Fruit fly (Drosophila melanogaster) whole organism, adult: Measurements from ENCODE around the gene noc.

Experiments
- CG11617 ChIP-seq: fragments of 200-800 bp; sonication (Bioruptor generic); optimal IDR thresholded peaks from 2 replicates; lab custom pipeline; 2017; ENCODE audit warnings: mild to moderate bottlenecking, missing biosample characterization, missing genetic modification reagents, missing genetic modification characterization
- CG12768 ChIP-seq: fragments of 200-800 bp; sonication (Bioruptor generic); optimal IDR thresholded peaks from 2 replicates; lab custom pipeline; 2017; ENCODE audit warnings: missing biosample characterization, missing genetic modification characterization, mild to moderate bottlenecking, moderate library complexity, missing genetic modification reagents
- CG14711 ChIP-seq: fragments of 200-800 bp; sonication (Bioruptor generic); optimal IDR thresholded peaks from 2 replicates; lab custom pipeline; 2018; ENCODE audit warnings: missing biosample characterization, mild to moderate bottlenecking, missing genetic modification characterization, moderate library complexity
- CG1620 ChIP-seq: fragments of 200-800 bp; sonication (Bioruptor generic); optimal IDR thresholded peaks from 2 replicates; lab custom pipeline; 2016; ENCODE audit warnings: missing biosample characterization, missing genetic modification characterization
- CG33017 ChIP-seq: fragments of 200-800 bp; sonication (Bioruptor generic); optimal IDR thresholded peaks from 2 replicates; lab custom pipeline; 2018; ENCODE audit warnings: missing biosample characterization, mild to moderate bottlenecking, missing genetic modification characterization, moderate library complexity
- CG5204 ChIP-seq: fragments of 200-800 bp; sonication (Bioruptor generic); optimal IDR thresholded peaks from 2 replicates; lab custom pipeline; 2016; ENCODE audit warnings: missing biosample characterization, missing genetic modification characterization
- CG7045 ChIP-seq: fragments of 200-800 bp; sonication (Bioruptor generic); optimal IDR thresholded peaks from 2 replicates; lab custom pipeline; 2017; ENCODE audit warnings: missing biosample characterization, mild to moderate bottlenecking, missing genetic modification characterization
- CG7101 ChIP-seq: fragments of 200-800 bp; sonication (Bioruptor generic); optimal IDR thresholded peaks from 2 replicates; lab custom pipeline; 2018; ENCODE audit warnings: missing biosample characterization, mild to moderate bottlenecking, missing genetic modification characterization, moderate library complexity
- Clk ChIP-seq: fragments of 200-800 bp; sonication (Bioruptor generic); optimal IDR thresholded peaks from 2 replicates; lab custom pipeline; 2017; ENCODE audit warnings: missing biosample characterization, missing genetic modification characterization
- Crg-1 ChIP-seq: fragments of 200-800 bp; sonication (Bioruptor generic); optimal IDR thresholded peaks from 2 replicates; lab custom pipeline; 2016; ENCODE audit warnings: missing biosample characterization, missing genetic modification characterization
- Hr96 ChIP-seq: fragments of 200-800 bp; sonication (Bioruptor generic); optimal IDR thresholded peaks from 2 replicates; lab custom pipeline; 2016; ENCODE audit warnings: missing biosample characterization, missing genetic modification characterization
- Mnt ChIP-seq: fragments of 200-800 bp; sonication (Bioruptor generic); optimal IDR thresholded peaks from 2 replicates; lab custom pipeline; 2016; ENCODE audit warnings: missing biosample characterization, mild to moderate bottlenecking, missing genetic modification characterization
- bab1 ChIP-seq: fragments of 200-800 bp; sonication (Bioruptor generic); optimal IDR thresholded peaks from 3 replicates; lab custom pipeline; 2019; ENCODE audit warnings: missing biosample characterization, mild to moderate bottlenecking, missing genetic modification characterization, moderate library complexity
- cic ChIP-seq: fragments of 200-800 bp; sonication (Bioruptor generic); optimal IDR thresholded peaks from 2 replicates; lab custom pipeline; 2017; ENCODE audit warnings: missing biosample characterization, mild to moderate bottlenecking, missing genetic modification characterization, moderate library complexity
- cnc ChIP-seq, 2 experiments: fragments of >200 bp; optimal IDR thresholded peaks; 2 replicates each; lab custom pipeline; 2017
- kay ChIP-seq: fragments of 200-800 bp; sonication (Bioruptor generic); peaks from one replicate; lab custom pipeline; 2016; ENCODE audit warnings: missing biosample characterization, missing genetic modification characterization, borderline replicate concordance
- ovo ChIP-seq: fragments of 200-800 bp; sonication (Bioruptor generic); optimal IDR thresholded peaks from 2 replicates; lab custom pipeline; 2016; ENCODE audit warnings: missing biosample characterization, missing genetic modification characterization
- pad ChIP-seq: fragments of 200-800 bp; sonication (Bioruptor generic); optimal IDR thresholded peaks from 3 replicates; lab custom pipeline; 2017; ENCODE audit warnings: missing biosample characterization, missing genetic modification characterization, mild to moderate bottlenecking, moderate library complexity, missing genetic modification reagents
- tj ChIP-seq: fragments of 200-800 bp; sonication (Bioruptor generic); optimal IDR thresholded peaks from 3 replicates; lab custom pipeline; 2017; ENCODE audit warnings: missing biosample characterization, mild to moderate bottlenecking, missing genetic modification characterization, moderate library complexity
- toe ChIP-seq: fragments of 200-800 bp; sonication (Bioruptor generic); optimal IDR thresholded peaks from 2 replicates; lab custom pipeline; 2016; ENCODE audit warnings: missing biosample characterization, missing genetic modification characterization

The noc gene

dm6 chr2L:14469728-14470127, 20.9 kb upstream of the noc start:
- TF ChIP-seq toe (GFP tag; lab: Kevin White, UChicago) (no peak), CG5204 (no peak), cic (no peak)

DNA sequence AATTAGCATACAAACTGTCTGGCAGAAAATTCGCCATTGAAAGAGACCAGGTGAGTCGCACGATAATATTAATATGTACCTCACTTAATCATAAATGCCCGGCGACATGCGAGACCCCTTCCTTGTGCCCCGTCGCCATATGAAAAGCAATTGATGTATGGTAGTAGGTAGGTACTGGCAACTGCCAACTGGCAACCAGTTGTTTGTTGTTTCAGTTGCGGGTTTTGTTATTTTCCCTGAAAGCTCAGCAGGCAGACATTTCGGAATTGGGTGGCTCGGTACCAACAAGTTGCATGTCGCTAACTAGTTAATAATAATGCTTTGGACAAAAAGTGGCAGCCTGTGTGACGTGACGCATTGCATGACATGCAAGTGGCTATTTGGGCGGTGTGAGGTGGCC, 16.3 kb upstream of the noc start:
- TF ChIP-seq CG11617 (no peak), toe (GFP tag; lab: Kevin White, UChicago) (no peak), bab1 (GFP tag; lab: Kevin White, UChicago) (no peak)

DNA sequence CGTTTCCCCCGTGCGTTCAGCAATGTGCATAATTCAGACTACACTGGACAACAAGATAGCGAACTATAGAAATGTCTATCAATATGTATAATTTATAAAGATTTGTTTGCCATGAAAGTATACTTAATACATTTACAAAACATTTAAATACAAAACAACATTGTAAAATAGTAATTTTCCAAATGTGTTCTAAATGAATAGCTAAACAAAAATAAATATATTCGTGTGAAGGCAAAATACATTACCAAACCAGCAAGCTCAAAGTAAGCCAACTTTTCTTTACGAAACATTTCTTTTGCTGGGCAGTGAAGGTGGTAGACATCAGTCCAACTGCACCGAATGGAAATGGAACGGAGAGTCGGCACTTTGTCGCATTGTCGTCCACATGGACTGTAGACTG, 15.7 kb upstream of the noc start:
- TF ChIP-seq Crg-1 (no peak), ovo (GFP tag; lab: Kevin White, UChicago) (no peak), cnc (optimal IDR thresholded peaks at IDR 0.05; lab: Kevin White, UChicago) (no peak), CG11617 (no peak), pad (GFP tag; lab: Kevin White, UChicago) (no peak), CG12768 (GFP tag; lab: Kevin White, UChicago) (no peak), CG14711 (tag; lab: Kevin White, UChicago) (peak; percentile 21), kay (GFP tag; lab: Kevin White, UChicago) (peak; percentile 24), toe (GFP tag; lab: Kevin White, UChicago) (no peak), CG5204 (peak; percentile 4), bab1 (GFP tag; lab: Kevin White, UChicago) (no peak), CG1620 (no peak), CG33017 (peak; percentile 31), Hr96 (GFP tag; lab: Kevin White, UChicago) (no peak), Clk (GFP tag; lab: Kevin White, UChicago) (no peak), tj (GFP tag; lab: Kevin White, UChicago) (no peak)

DNA sequence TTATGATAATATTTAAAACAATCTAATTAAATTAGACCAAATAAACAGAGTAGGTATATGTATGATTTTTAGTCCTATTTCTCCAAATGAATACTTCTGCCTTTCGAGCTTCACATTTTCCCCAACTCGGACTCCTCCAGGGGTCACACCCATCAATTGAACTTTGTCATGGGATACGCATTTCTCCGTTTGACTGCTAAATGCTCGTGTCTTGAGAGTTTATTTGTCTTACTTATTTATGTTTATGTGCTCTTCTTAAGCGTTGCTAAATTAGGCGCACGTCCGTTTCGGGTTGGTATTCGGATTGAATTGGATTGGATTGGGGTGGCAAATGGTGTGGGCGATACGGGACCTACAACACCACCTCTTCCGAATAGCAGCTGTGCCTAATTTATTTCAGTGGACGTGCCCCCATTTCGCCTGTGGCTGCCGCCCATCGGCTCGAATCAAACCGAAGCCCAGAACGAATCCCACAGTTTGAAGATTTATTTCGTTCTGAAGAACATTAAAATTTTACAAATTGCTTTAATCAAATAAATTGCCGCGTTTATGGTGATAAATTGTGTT, 14.1 kb upstream of the noc start:
- TF ChIP-seq Mnt (GFP tag; lab: Kevin White, UChicago) = no peak

dm6 chr2L:14477464-14478239, 13.0 kb upstream of the noc start:
- no peak for TF ChIP-seq CG7101 (tag; lab: Kevin White, UChicago)
- no peak for TF ChIP-seq CG1620
- TF ChIP-seq Crg-1 = no peak
- TF ChIP-seq CG14711 (tag; lab: Kevin White, UChicago) = no peak
- no peak for TF ChIP-seq CG11617
- TF ChIP-seq bab1 (GFP tag; lab: Kevin White, UChicago) = no peak
- TF ChIP-seq CG5204 = no peak

DNA sequence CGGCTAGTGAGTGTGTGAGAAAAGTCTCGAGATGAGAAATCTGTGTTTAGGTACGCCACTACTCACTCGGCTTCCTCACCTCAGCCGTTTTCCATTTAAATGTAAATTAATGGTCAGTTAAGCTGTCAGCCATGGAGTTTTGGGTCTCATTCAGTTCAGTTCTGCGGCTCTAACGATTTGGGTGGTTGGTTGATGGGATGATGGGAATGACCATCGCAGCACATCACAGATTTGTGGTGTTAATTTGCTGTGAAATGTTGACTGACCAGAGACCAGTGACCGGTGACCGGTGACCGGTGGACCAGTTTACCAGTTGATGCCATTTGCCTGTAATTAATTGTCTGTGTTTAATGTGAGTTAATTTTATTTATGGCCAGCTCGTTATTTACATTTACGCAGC, 11.8 kb upstream of the noc start:
- TF ChIP-seq CG5204 = no peak
- TF ChIP-seq Clk (GFP tag; lab: Kevin White, UChicago) = no peak
- TF ChIP-seq pad (GFP tag; lab: Kevin White, UChicago) = no peak
- TF ChIP-seq cnc (optimal IDR thresholded peaks at IDR 0.05; lab: Kevin White, UChicago) = no peak
- TF ChIP-seq CG7101 (tag; lab: Kevin White, UChicago) = no peak
- TF ChIP-seq toe (GFP tag; lab: Kevin White, UChicago) = no peak
- no peak for TF ChIP-seq CG1620
- no peak for TF ChIP-seq CG11617
- no peak for TF ChIP-seq kay (GFP tag; lab: Kevin White, UChicago)
- TF ChIP-seq Hr96 (GFP tag; lab: Kevin White, UChicago) = no peak
- TF ChIP-seq cic = no peak
- no peak for TF ChIP-seq Mnt (GFP tag; lab: Kevin White, UChicago)
- no peak for TF ChIP-seq CG14711 (tag; lab: Kevin White, UChicago)
- TF ChIP-seq Crg-1 = no peak
- TF ChIP-seq bab1 (GFP tag; lab: Kevin White, UChicago) = no peak
- TF ChIP-seq CG12768 (GFP tag; lab: Kevin White, UChicago) = no peak
- no peak for TF ChIP-seq ovo (GFP tag; lab: Kevin White, UChicago)
- no peak for TF ChIP-seq CG7045

DNA sequence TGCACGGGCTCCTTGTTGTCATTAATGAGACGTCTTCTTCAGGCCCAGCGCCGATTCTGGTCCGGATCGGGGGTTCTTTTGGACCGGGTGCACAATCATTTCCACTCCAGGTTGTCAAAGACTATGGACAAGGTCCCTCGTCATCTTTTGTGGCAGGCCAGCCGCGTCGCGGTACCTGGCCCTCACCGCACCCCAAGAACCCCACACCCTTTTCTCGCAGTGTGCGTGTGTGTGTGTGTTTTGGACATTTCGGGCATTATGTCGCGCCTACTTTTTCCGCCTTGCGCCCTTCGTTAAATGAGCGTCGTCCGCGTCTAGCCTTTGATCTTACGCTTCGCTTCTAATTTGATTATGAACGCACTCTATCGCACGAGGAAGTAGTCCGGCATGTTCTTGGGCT, 7.3 kb upstream of the noc start:
- TF ChIP-seq CG1620 = no peak
- no peak for TF ChIP-seq ovo (GFP tag; lab: Kevin White, UChicago)
- TF ChIP-seq Clk (GFP tag; lab: Kevin White, UChicago) = no peak
- TF ChIP-seq CG5204 = no peak
- TF ChIP-seq tj (GFP tag; lab: Kevin White, UChicago) = no peak
- no peak for TF ChIP-seq cic
- no peak for TF ChIP-seq toe (GFP tag; lab: Kevin White, UChicago)
- no peak for TF ChIP-seq CG7045
- no peak for TF ChIP-seq bab1 (GFP tag; lab: Kevin White, UChicago)
